Fruit fly (Drosophila melanogaster): ENCODE results near the gene Gga.

- TF ChIP-seq CG15710 (tag; optimal IDR thresholded peaks at IDR 0.05) = no peak
- TF ChIP-seq CG12605 (GFP tag; IDR thresholded peaks at IDR 0.05) = no peak
- no peak for TF ChIP-seq CG8159 (tag; optimal IDR thresholded peaks at IDR 0.05)
- TF ChIP-seq EcR (GFP tag; optimal IDR thresholded peaks at IDR 0.05) = no peak
- TF ChIP-seq CG10348 (GFP tag; IDR thresholded peaks at IDR 0.05) = no peak
- TF ChIP-seq CG4496 (GFP tag; IDR thresholded peaks at IDR 0.05) = no peak
- TF ChIP-seq Pif1B (GFP tag; optimal IDR thresholded peaks at IDR 0.05) = no peak
- TF ChIP-seq gl (tag; optimal IDR thresholded peaks at IDR 0.05) = no peak
- no peak for TF ChIP-seq D1 (tag; optimal IDR thresholded peaks at IDR 0.05)
- TF ChIP-seq CG8301 (tag; optimal IDR thresholded peaks at IDR 0.05) = no peak
Measured at dm6 chrX:9598106-9598505, 2.7 kb upstream of the Gga start.
